Fruit fly (Drosophila melanogaster) whole organism, wandering third instar larva: Measurements from ENCODE around the gene mTTF.

Experiments used
- Abd-B ChIP-seq: fragments of >200 bp; optimal IDR thresholded peaks from 2 replicates; lab custom pipeline; 2017; ENCODE audit warnings: missing biosample characterization, missing genetic modification characterization
- CG32264 ChIP-seq: fragments of 200-800 bp; sonication (Bioruptor generic); optimal IDR thresholded peaks from 2 replicates; lab custom pipeline; 2016; ENCODE audit warnings: missing biosample characterization, missing genetic modification characterization
- CG9705 ChIP-seq: fragments of 200-800 bp; sonication (Bioruptor generic); optimal IDR thresholded peaks from 2 replicates; lab custom pipeline; 2018; ENCODE audit warnings: missing biosample characterization, mild to moderate bottlenecking, missing genetic modification characterization
- CrebA ChIP-seq: fragments of 200-800 bp; sonication (Bioruptor generic); optimal IDR thresholded peaks from 2 replicates; lab custom pipeline; 2016; ENCODE audit warnings: missing biosample characterization, mild to moderate bottlenecking, missing genetic modification characterization, borderline replicate concordance
- Dfd ChIP-seq: fragments of >200 bp; optimal IDR thresholded peaks from 2 replicates; lab custom pipeline; 2017; ENCODE audit warnings: missing biosample characterization, missing genetic modification characterization
- Dif ChIP-seq: fragments of 200-275, 200-300 bp; sonication (Bioruptor generic); optimal IDR thresholded peaks from 2 replicates; lab custom pipeline; 2018; ENCODE audit warnings: missing biosample characterization, missing genetic modification characterization; ENCODE audit not compliant: partially characterized antibody
- GATAd ChIP-seq: sonication (Bioruptor generic); optimal IDR thresholded peaks from 2 replicates; lab custom pipeline; 2016; ENCODE audit warnings: missing biosample characterization, missing genetic modification characterization
- HLH106 ChIP-seq: fragments of 200-800 bp; optimal IDR thresholded peaks from 3 replicates; lab custom pipeline; 2019; ENCODE audit warnings: missing biosample characterization, mild to moderate bottlenecking, missing genetic modification characterization, moderate library complexity
- Hnf4 ChIP-seq: fragments of 200-800 bp; sonication (Bioruptor generic); optimal IDR thresholded peaks from 2 replicates; lab custom pipeline; 2016; ENCODE audit warnings: missing biosample characterization, mild to moderate bottlenecking, missing genetic modification characterization
- Hr78 ChIP-seq: fragments of >200 bp; optimal IDR thresholded peaks from 2 replicates; lab custom pipeline; 2017; ENCODE audit warnings: missing biosample characterization, missing genetic modification characterization
- Jra ChIP-seq: sonication (Bioruptor generic); optimal IDR thresholded peaks from 2 replicates; lab custom pipeline; 2016; ENCODE audit warnings: missing biosample characterization, missing genetic modification characterization
- Mio ChIP-seq: sonication (Bioruptor generic); optimal IDR thresholded peaks from 2 replicates; lab custom pipeline; 2016; ENCODE audit warnings: missing biosample characterization, missing genetic modification characterization
- Myc ChIP-seq: fragments of >200 bp; optimal IDR thresholded peaks from 2 replicates; lab custom pipeline; 2017
- N ChIP-seq: fragments of >200 bp; optimal IDR thresholded peaks from 2 replicates; lab custom pipeline; 2018; ENCODE audit warnings: missing biosample characterization, missing external identifiers, missing genetic modification characterization
- OdsH ChIP-seq: fragments of 200-800 bp; sonication (Bioruptor generic); optimal IDR thresholded peaks from 2 replicates; lab custom pipeline; 2016; ENCODE audit warnings: missing biosample characterization, mild to moderate bottlenecking, missing genetic modification characterization
- Rel ChIP-seq, 2 experiments: fragments of 200-800 bp; sonication (Bioruptor generic) in 1 of 2; optimal IDR thresholded peaks; 2 replicates in 1 of 2; 3 replicates in 1 of 2; lab custom pipeline; 2016 to 2019; ENCODE audit warnings: mild to moderate bottlenecking in 2 of 2, missing biosample characterization in 2 of 2, missing genetic modification characterization in 2 of 2, moderate library complexity in 1 of 2
- Sp1 ChIP-seq: fragments of 200-800 bp; sonication (Bioruptor generic); optimal IDR thresholded peaks from 3 replicates; lab custom pipeline; 2019; ENCODE audit warnings: missing biosample characterization, mild to moderate bottlenecking, missing genetic modification characterization, moderate library complexity
- Vsx2 ChIP-seq: fragments of 200-300, 225-300 bp; sonication (Bioruptor generic); optimal IDR thresholded peaks from 2 replicates; lab custom pipeline; 2018; ENCODE audit warnings: missing biosample characterization, missing genetic modification characterization; ENCODE audit not compliant: partially characterized antibody
- br ChIP-seq: fragments of 200-800 bp; sonication (Bioruptor generic); optimal IDR thresholded peaks from 2 replicates; lab custom pipeline; 2016; ENCODE audit warnings: missing biosample characterization, missing genetic modification characterization
- brk ChIP-seq: fragments of 200-800 bp; sonication (Bioruptor generic); optimal IDR thresholded peaks from 2 replicates; lab custom pipeline; 2016; ENCODE audit warnings: missing biosample characterization, mild to moderate bottlenecking, missing genetic modification characterization
- dl ChIP-seq, 2 experiments: fragments of 175-275, 200-275 bp in 1 of 2; fragments of 200-275 bp in 1 of 2; sonication (Bioruptor generic); optimal IDR thresholded peaks; lab custom pipeline; 2018; ENCODE audit warnings: mild to moderate bottlenecking in 2 of 2, missing biosample characterization in 2 of 2, missing genetic modification characterization in 2 of 2, moderate library complexity in 2 of 2; ENCODE audit not compliant: partially characterized antibody in 2 of 2, insufficient read depth in 1 of 2
- dmrt93B ChIP-seq: fragments of 200-800 bp; sonication (Bioruptor generic); optimal IDR thresholded peaks from 2 replicates; lab custom pipeline; 2018; ENCODE audit warnings: missing biosample characterization, mild to moderate bottlenecking, missing genetic modification characterization
- dsf ChIP-seq: sonication (Bioruptor generic); optimal IDR thresholded peaks from 2 replicates; lab custom pipeline; 2016; ENCODE audit warnings: missing biosample characterization, missing genetic modification characterization, borderline replicate concordance
- ey ChIP-seq: fragments of 200-800 bp; sonication (Bioruptor generic); optimal IDR thresholded peaks from 2 replicates; lab custom pipeline; 2016; ENCODE audit warnings: missing biosample characterization, missing genetic modification characterization
- foxo ChIP-seq, 2 experiments: fragments of 200-800 bp; sonication (Bioruptor generic); optimal IDR thresholded peaks; 2 replicates in 1 of 2; 3 replicates in 1 of 2; lab custom pipeline; 2016 to 2017; ENCODE audit warnings: missing biosample characterization in 2 of 2, missing genetic modification characterization in 2 of 2
- fru ChIP-seq: fragments of 200-800 bp; sonication (Bioruptor generic); optimal IDR thresholded peaks from 3 replicates; lab custom pipeline; 2016; ENCODE audit warnings: missing biosample characterization, mild to moderate bottlenecking, missing genetic modification characterization
- h ChIP-seq: fragments of 200-800 bp; sonication (Bioruptor generic); optimal IDR thresholded peaks from 3 replicates; lab custom pipeline; 2016; ENCODE audit warnings: missing biosample characterization, mild to moderate bottlenecking, missing genetic modification characterization
- jim ChIP-seq: fragments of 175-275, 200-325 bp; sonication (Bioruptor generic); optimal IDR thresholded peaks from 2 replicates; lab custom pipeline; 2016; ENCODE audit warnings: missing biosample characterization, mild to moderate bottlenecking, missing genetic modification characterization
- lola ChIP-seq: fragments of >200 bp; optimal IDR thresholded peaks from 2 replicates; lab custom pipeline; 2017; ENCODE audit warnings: missing biosample characterization, missing genetic modification characterization
- pan ChIP-seq: fragments of >200 bp; optimal IDR thresholded peaks from 2 replicates; lab custom pipeline; 2017
- psq ChIP-seq: fragments of 200-800 bp; sonication (Bioruptor generic); optimal IDR thresholded peaks from 3 replicates; lab custom pipeline; 2017; ENCODE audit warnings: missing biosample characterization, mild to moderate bottlenecking, missing genetic modification characterization, moderate library complexity
- rgr ChIP-seq: fragments of 200-800 bp; sonication (Bioruptor generic); optimal IDR thresholded peaks from 3 replicates; lab custom pipeline; 2016; ENCODE audit warnings: missing biosample characterization, mild to moderate bottlenecking, missing genetic modification characterization
- sage ChIP-seq: fragments of 200-800 bp; sonication (Bioruptor generic); optimal IDR thresholded peaks from 2 replicates; lab custom pipeline; 2016; ENCODE audit warnings: missing biosample characterization, mild to moderate bottlenecking, missing genetic modification characterization
- sv ChIP-seq: fragments of 200-800 bp; sonication (Bioruptor generic); optimal IDR thresholded peaks from 3 replicates; lab custom pipeline; 2016; ENCODE audit warnings: missing biosample characterization, missing genetic modification characterization
- tai ChIP-seq: sonication (Bioruptor generic); optimal IDR thresholded peaks from 2 replicates; lab custom pipeline; 2016; ENCODE audit warnings: missing biosample characterization, missing genetic modification characterization
- usp ChIP-seq: fragments of >200 bp; optimal IDR thresholded peaks from 2 replicates; lab custom pipeline; 2017; ENCODE audit warnings: missing biosample characterization, missing genetic modification characterization
- woc ChIP-seq: sonication (Bioruptor generic); optimal IDR thresholded peaks from 2 replicates; lab custom pipeline; 2016; ENCODE audit warnings: missing biosample characterization, mild to moderate bottlenecking, missing genetic modification characterization

The mTTF gene

DNA sequence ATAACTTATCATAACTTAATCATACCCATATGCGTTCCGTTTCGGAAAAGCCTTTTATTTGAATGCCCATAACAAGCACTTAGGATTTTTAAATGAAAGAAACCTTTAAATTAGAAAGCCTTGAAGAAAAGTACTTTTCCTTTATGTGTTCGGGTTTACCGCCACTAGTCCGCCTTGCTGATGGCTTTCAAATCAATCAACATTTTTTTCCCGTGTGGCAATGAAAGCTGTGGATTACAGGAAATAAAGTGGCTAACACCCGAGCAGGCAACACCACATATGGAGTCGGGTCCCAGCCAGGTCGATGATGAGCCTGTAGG lies 22.1 kb upstream of the mTTF start:
- TF ChIP-seq CG32264: no peak
- no peak for TF ChIP-seq psq
- no peak for TF ChIP-seq brk (GFP tag; lab: Kevin White, UChicago)
- TF ChIP-seq h (GFP tag; lab: Kevin White, UChicago): no peak
- TF ChIP-seq N (GFP tag; lab: Kevin White, UChicago): no peak
- TF ChIP-seq dmrt93B (GFP tag; lab: Kevin White, UChicago): no peak
- no peak for TF ChIP-seq pan (lab: Kevin White, UChicago)
- no peak for TF ChIP-seq ey
- no peak for TF ChIP-seq Rel (GFP tag; optimal IDR thresholded peaks at IDR 0.05; lab: Kevin White, UChicago)
- no peak for TF ChIP-seq Rel (tag; optimal IDR thresholded peaks at IDR 0.05; lab: Kevin White, UChicago)
- no peak for TF ChIP-seq foxo (GFP tag; optimal IDR thresholded peaks at IDR 0.05; lab: Kevin White, UChicago)
- no peak for TF ChIP-seq br
- no peak for TF ChIP-seq fru (GFP tag; lab: Kevin White, UChicago)
- no peak for TF ChIP-seq Dif
- TF ChIP-seq Jra (GFP tag; lab: Kevin White, UChicago): no peak

DNA sequence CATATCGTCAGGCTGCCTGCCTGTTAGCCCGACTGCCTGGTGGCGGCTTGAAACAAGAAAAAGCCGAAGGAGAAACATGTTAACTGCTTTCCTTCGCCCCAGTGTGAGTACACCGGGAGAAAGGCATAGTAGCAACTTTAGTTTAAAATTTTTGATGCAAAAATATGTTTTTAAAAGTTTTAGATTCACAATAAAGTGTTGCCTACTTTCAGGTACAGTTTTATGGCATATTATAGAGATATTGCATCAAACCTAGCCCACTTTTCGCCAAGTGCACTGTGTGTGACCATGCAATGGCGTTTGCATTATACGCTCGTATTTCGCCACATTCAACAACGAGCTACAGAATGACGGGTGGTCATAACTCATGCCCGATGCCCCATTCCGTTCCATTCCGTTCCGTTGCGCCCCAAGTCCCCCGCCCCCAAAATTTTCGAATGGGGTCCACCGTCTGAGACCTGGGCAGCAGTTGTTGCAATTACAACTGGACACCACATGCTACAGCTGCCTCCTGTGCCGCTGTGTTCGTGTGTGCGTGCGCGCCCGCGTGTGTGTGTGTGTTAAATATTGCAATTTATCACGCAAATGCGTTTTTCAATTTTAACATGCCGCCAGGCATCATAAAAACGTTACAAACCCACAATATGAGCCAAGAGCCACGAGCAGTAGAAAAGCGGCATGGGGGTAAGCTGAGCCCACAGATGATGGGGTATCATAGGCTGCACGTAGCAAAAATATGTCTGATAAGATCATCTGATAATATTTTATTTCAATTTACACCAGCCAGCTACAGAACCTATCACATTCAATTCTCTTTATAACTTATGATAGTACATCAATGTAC lies 21.6 kb upstream of the mTTF start:
- TF ChIP-seq sv (GFP tag; lab: Kevin White, UChicago): no peak
- peak; percentile 84 for TF ChIP-seq Jra (GFP tag; lab: Kevin White, UChicago)
- no peak for TF ChIP-seq Abd-B
- peak; percentile 94 for TF ChIP-seq br
- peak; percentile 85 for TF ChIP-seq psq
- TF ChIP-seq dsf: peak; percentile 50
- peak; percentile 93 for TF ChIP-seq OdsH (GFP tag; lab: Kevin White, UChicago)
- no peak for TF ChIP-seq lola
- peak; percentile 90 for TF ChIP-seq brk (GFP tag; lab: Kevin White, UChicago)
- TF ChIP-seq usp (GFP tag; lab: Kevin White, UChicago): no peak
- TF ChIP-seq CrebA (GFP tag; lab: Kevin White, UChicago): peak; percentile 0
- TF ChIP-seq sage (GFP tag; lab: Kevin White, UChicago): peak; percentile 41
- peak; percentile 97 for TF ChIP-seq fru (GFP tag; lab: Kevin White, UChicago)
- TF ChIP-seq Mio (GFP tag; lab: Kevin White, UChicago): peak; percentile 28
- peak; percentile 83 for TF ChIP-seq h (GFP tag; lab: Kevin White, UChicago)
- no peak for TF ChIP-seq Rel (GFP tag; optimal IDR thresholded peaks at IDR 0.05; lab: Kevin White, UChicago)
- peak; percentile 60 for TF ChIP-seq Rel (tag; optimal IDR thresholded peaks at IDR 0.05; lab: Kevin White, UChicago)
- peak; percentile 88 for TF ChIP-seq Hnf4 (GFP tag; lab: Kevin White, UChicago)
- peak; percentile 90 for TF ChIP-seq CG9705
- peak; percentile 92 for TF ChIP-seq rgr (GFP tag; lab: Kevin White, UChicago)
- no peak for TF ChIP-seq Myc (lab: Kevin White, UChicago)
- TF ChIP-seq foxo (GFP tag; optimal IDR thresholded peaks at IDR 0.05; lab: Kevin White, UChicago): peak in 1 of 2 experiments; percentile 97
- TF ChIP-seq ey: peak; percentile 94
- TF ChIP-seq GATAd (GFP tag; lab: Kevin White, UChicago): no peak
- TF ChIP-seq jim: no peak
- no peak for TF ChIP-seq Hr78 (GFP tag; lab: Kevin White, UChicago)
- TF ChIP-seq tai: peak; percentile 82
- TF ChIP-seq HLH106 (tag; lab: Kevin White, UChicago): peak; percentile 95
- TF ChIP-seq woc (GFP tag; lab: Kevin White, UChicago): peak; percentile 68
- peak; percentile 80 for TF ChIP-seq pan (lab: Kevin White, UChicago)
- peak; percentile 94 for TF ChIP-seq Sp1 (GFP tag; lab: Kevin White, UChicago)
- no peak for TF ChIP-seq dl (GFP tag; optimal IDR thresholded peaks at IDR 0.05; lab: Kevin White, UChicago; ENCODE audit: insufficient read depth in 1 of 2, partially characterized antibody in 2 of 2)
- TF ChIP-seq Dfd (GFP tag; lab: Kevin White, UChicago): peak; percentile 98
- TF ChIP-seq CG32264: no peak
- TF ChIP-seq dmrt93B (GFP tag; lab: Kevin White, UChicago): peak; percentile 90

DNA sequence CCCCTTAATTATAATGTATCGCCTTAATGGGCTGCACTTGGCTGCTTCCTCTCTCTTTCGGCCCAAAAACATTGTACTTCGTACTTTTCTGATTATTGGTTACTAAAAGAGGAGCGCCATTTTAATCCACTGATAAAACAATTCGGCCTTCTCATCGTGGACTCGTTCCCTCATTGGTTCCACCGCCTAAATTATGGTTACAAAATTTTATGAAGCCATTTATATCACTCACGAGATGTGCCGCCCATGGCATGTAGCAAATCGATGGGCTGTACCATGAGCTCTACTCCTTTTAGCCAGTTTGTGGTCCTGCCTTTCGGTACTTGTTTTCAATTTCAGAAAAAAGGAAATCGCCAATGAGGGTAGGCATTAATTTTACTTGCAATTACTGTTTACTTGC lies 20.2 kb upstream of the mTTF start:
- TF ChIP-seq ey (no peak), Hnf4 (GFP tag; lab: Kevin White, UChicago) (no peak), sv (GFP tag; lab: Kevin White, UChicago) (no peak), CG9705 (no peak), psq (no peak), Dif (no peak), dl (GFP tag; optimal IDR thresholded peaks at IDR 0.05; lab: Kevin White, UChicago; ENCODE audit: insufficient read depth in 1 of 2, partially characterized antibody in 2 of 2) (no peak), GATAd (GFP tag; lab: Kevin White, UChicago) (no peak), CG32264 (no peak), Vsx2 (no peak), dsf (no peak), dmrt93B (GFP tag; lab: Kevin White, UChicago) (no peak), brk (GFP tag; lab: Kevin White, UChicago) (no peak), Sp1 (GFP tag; lab: Kevin White, UChicago) (no peak), Rel (GFP tag; optimal IDR thresholded peaks at IDR 0.05; lab: Kevin White, UChicago) (no peak), Rel (tag; optimal IDR thresholded peaks at IDR 0.05; lab: Kevin White, UChicago) (no peak)
